Fruit fly (Drosophila melanogaster): ENCODE measurements around the gene chinmo.

DNA sequence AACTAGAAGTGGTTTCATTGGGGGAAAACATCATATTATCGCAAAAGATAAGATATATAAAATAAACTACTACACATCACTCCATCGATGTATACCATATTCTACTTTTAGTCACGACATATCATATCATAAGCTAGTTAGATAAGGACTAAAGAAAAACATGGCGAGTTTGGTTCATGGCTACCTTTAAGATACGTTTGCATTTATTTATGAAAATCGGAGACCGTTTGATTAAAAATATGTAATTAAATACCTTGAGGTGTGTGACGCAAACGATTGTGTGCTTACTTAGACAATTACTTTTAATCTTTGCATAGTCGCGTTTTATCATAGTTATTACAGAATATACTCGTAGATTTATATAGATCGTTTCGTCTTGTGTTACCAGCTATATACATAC, 55.9 kb downstream of the chinmo start:
- no peak for TF ChIP-seq ash1 (GFP tag; optimal IDR thresholded peaks at IDR 0.05)
- TF ChIP-seq Lim3 (GFP tag; IDR thresholded peaks at IDR 0.05) = no peak
- no peak for TF ChIP-seq Side (GFP tag; optimal IDR thresholded peaks at IDR 0.05)
- TF ChIP-seq bcd (GFP tag; optimal IDR thresholded peaks at IDR 0.05) = no peak
- no peak for TF ChIP-seq CG11695 (GFP tag; IDR thresholded peaks at IDR 0.05)
- TF ChIP-seq repo (GFP tag; optimal IDR thresholded peaks at IDR 0.05) = no peak
- TF ChIP-seq Oli (tag; optimal IDR thresholded peaks at IDR 0.05) = no peak
- no peak for TF ChIP-seq lola (GFP tag; optimal IDR thresholded peaks at IDR 0.05)
- no peak for TF ChIP-seq Pdp1 (GFP tag; optimal IDR thresholded peaks at IDR 0.05)
- TF ChIP-seq CG11723 (GFP tag; optimal IDR thresholded peaks at IDR 0.05) = no peak
- no peak for TF ChIP-seq CG3163 (GFP tag; optimal IDR thresholded peaks at IDR 0.05)
